Fruit fly (Drosophila melanogaster): ENCODE data around the gene CG13460.

- TF ChIP-seq tj (GFP tag; optimal IDR thresholded peaks at IDR 0.05) (peak; percentile 93), CG1620 (GFP tag; optimal IDR thresholded peaks at IDR 0.05) (no peak), toe (GFP tag; optimal IDR thresholded peaks at IDR 0.05) (no peak), cnc (optimal IDR thresholded peaks at IDR 0.05) (no peak), CG12768 (GFP tag; optimal IDR thresholded peaks at IDR 0.05) (no peak), Hr96 (GFP tag; optimal IDR thresholded peaks at IDR 0.05) (no peak), ovo (GFP tag; optimal IDR thresholded peaks at IDR 0.05) (no peak), pad (GFP tag; optimal IDR thresholded peaks at IDR 0.05) (no peak), Clk (GFP tag; optimal IDR thresholded peaks at IDR 0.05) (no peak), CG7101 (tag; optimal IDR thresholded peaks at IDR 0.05) (no peak), CG5204 (GFP tag; optimal IDR thresholded peaks at IDR 0.05) (no peak)
Measured at dm6 chr3L:15100983-15101382, 39.5 kb upstream of the CG13460 start.

All from whole organism, adult.